Fruit fly (Drosophila melanogaster): ENCODE results near the gene Ir7f.

- no peak for TF ChIP-seq pan (optimal IDR thresholded peaks at IDR 0.05)
- no peak for TF ChIP-seq psq (optimal IDR thresholded peaks at IDR 0.05)
Measured at dm6 chrX:7881579-7881978, 2.2 kb downstream of the Ir7f start, which contains the start of gene Ir7e.
